Worm (Caenorhabditis elegans): Measurements from ENCODE around the gene ifd-2.

DNA sequence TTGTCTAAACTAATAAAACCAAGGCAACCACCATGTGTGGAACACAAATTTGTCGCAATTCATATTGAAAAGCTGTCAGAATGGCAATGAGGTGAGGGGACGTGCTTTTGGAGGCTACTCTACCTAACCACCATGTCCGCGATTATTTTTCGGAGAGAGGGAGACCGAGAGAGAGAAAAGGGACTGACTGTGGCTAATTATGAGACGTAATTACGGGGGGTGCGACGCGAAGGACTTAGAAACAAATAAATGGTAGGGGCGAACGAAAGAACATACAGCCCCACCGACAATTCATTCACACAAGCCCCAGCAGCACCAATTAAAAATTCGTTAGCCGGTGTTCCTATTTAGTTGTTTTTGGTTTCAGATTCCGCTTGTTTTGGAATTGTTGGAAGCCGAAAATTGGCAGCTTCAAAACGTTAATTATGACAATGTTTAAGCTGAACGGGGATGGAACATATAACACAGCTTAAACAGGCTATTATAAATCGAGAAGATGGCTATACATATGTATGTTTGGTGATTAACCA, 37.1 kb upstream of the ifd-2 start:
- TF ChIP-seq snpc-4 (tag; optimal IDR thresholded peaks at IDR 0.05) (no peak), nhr-25 (tag; optimal IDR thresholded peaks at IDR 0.05) (peak; percentile 36), unc-39 (tag; optimal IDR thresholded peaks at IDR 0.05) (no peak)

Data from whole organism, L2 larva.